Worm (Caenorhabditis elegans) whole organism, L4/young adult: ENCODE measurements around the gene nlp-45.

ENCODE experiments used
- W03F9.2 ChIP-seq: fragments of 150-350 bp; optimal IDR thresholded peaks from 2 replicates; lab custom pipeline; 2014; ENCODE audit warnings: missing biosample characterization, missing genetic modification characterization
- dao-5 ChIP-seq: sonication (generic microtip); optimal IDR thresholded peaks from 2 replicates; lab custom pipeline; 2016; ENCODE audit warnings: missing genotype, missing genetic modification characterization, moderate library complexity, missing compliant biosample characterization
- him-1 ChIP-seq: sonication (generic microtip); optimal IDR thresholded peaks from 2 replicates; lab custom pipeline; 2016; ENCODE audit warnings: missing genotype, missing genetic modification reagents, missing genetic modification characterization, missing compliant biosample characterization

DNA sequence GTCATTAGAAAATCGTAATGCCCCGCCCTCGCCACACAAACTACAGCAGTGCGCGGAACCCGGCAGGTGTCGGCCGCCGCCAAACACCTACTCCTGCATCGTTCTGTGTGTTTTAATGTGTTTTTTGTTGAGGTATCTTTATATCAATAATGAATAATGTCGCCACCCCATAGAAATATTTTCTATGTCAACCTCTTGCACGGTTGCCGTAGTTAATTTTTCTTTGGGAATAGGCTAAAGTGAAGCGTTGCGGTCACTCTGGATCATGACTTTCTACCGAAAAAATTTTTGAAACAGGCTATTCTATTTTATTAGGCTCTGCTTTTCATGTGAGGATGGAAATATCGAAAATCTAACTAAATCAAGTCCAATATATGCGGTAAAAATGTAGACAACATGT, 9.2 kb downstream of the nlp-45 start:
- TF ChIP-seq dao-5 (tag; lab: Kevin White, UChicago) (no peak), him-1 (tag; lab: Kevin White, UChicago) (no peak), W03F9.2 (tag; lab: Kevin White, UChicago) (no peak)
